Worm (Caenorhabditis elegans) whole organism, midembryonic: ENCODE measurements around the gene skat-1.

Experiments
- cog-1 ChIP-seq: sonication (generic microtip); optimal IDR thresholded peaks from 2 replicates; lab custom pipeline; 2016; ENCODE audit warnings: missing genetic modification characterization, missing compliant biosample characterization
- flt-1 ChIP-seq: fragments of 200-800 bp; sonication (Bioruptor generic); IDR thresholded peaks from 2 replicates; pipeline ENCODE4 v1.3.6; 2022; ENCODE audit warnings: missing genetic modification characterization, missing compliant biosample characterization
- klf-2 ChIP-seq: fragments of 200-800 bp; sonication (Bioruptor generic); conservative IDR thresholded peaks from 2 replicates; pipeline ENCODE4 v1.3.6; 2022; ENCODE audit warnings: missing genetic modification reagents, missing genetic modification characterization, missing compliant biosample characterization
- ref-1 ChIP-seq: fragments of 200-800 bp; sonication (Bioruptor generic); conservative IDR thresholded peaks from 2 replicates; pipeline ENCODE4 v1.3.6; 2022; ENCODE audit warnings: missing genetic modification reagents, missing genetic modification characterization, missing compliant biosample characterization
- tab-1 ChIP-seq: fragments of 200-800 bp; sonication (Bioruptor generic); IDR thresholded peaks from 2 replicates; pipeline ENCODE4 v1.3.6; 2022; ENCODE audit warnings: missing genetic modification characterization, missing compliant biosample characterization

- no peak for TF ChIP-seq ref-1
- TF ChIP-seq cog-1: no peak
- no peak for TF ChIP-seq klf-2 (GFP tag; lab: Robert Waterston, UW)
- TF ChIP-seq flt-1 (GFP tag; lab: Robert Waterston, UW): no peak
- no peak for TF ChIP-seq tab-1 (GFP tag; lab: Robert Waterston, UW)
Observed at ce11 chrIII:8956146-8956646, 40.4 kb downstream of the skat-1 start, which contains the start of the genes ZK643.5 and ZK643.2.
